Worm (Caenorhabditis elegans) whole organism, midembryonic: ENCODE results near the gene T26C12.3.

Experiments
- T22C8.4 ChIP-seq: fragments of 200-800 bp; sonication (Bioruptor generic); IDR thresholded peaks from 2 replicates; pipeline ENCODE4 v1.3.6; 2022; ENCODE audit warnings: missing genetic modification characterization, missing compliant biosample characterization
- klf-2 ChIP-seq: fragments of 200-800 bp; sonication (Bioruptor generic); conservative IDR thresholded peaks from 2 replicates; pipeline ENCODE4 v1.3.6; 2022; ENCODE audit warnings: missing genetic modification reagents, missing genetic modification characterization, missing compliant biosample characterization
- med-1 ChIP-seq: sonication (generic microtip); optimal IDR thresholded peaks from 2 replicates; lab custom pipeline; 2017; ENCODE audit warnings: missing genetic modification characterization, mild to moderate bottlenecking, missing compliant biosample characterization, antibody characterized with exemption, missing genetic modification reagents; ENCODE audit not compliant: insufficient read depth
- tab-1 ChIP-seq: fragments of 200-800 bp; sonication (Bioruptor generic); IDR thresholded peaks from 2 replicates; pipeline ENCODE4 v1.3.6; 2022; ENCODE audit warnings: missing genetic modification characterization, missing compliant biosample characterization
- ztf-29 ChIP-seq: fragments of 200-800 bp; sonication (Bioruptor generic); IDR thresholded peaks from 2 replicates; pipeline ENCODE4 v1.3.6; 2022; ENCODE audit warnings: missing genetic modification reagents, missing genetic modification characterization, missing compliant biosample characterization

ce11 chrIV:3305575-3305974, 32.4 kb upstream of the T26C12.3 start, which contains the start of gene W08E12.2:
- TF ChIP-seq klf-2 = no peak
- no peak for TF ChIP-seq T22C8.4 (GFP tag; lab: Robert Waterston, UW)
- no peak for TF ChIP-seq tab-1 (GFP tag; lab: Robert Waterston, UW)
- TF ChIP-seq ztf-29 = no peak
- no peak for TF ChIP-seq med-1 (GFP tag; lab: Kevin White, UChicago)
